Fruit fly (Drosophila melanogaster) whole organism, embryonic: ENCODE measurements around the gene CG43446.

Experiments
- Atf-2 ChIP-seq: fragments of 200-800 bp; sonication (Bioruptor generic); optimal IDR thresholded peaks from 2 replicates; lab custom pipeline; 2016; ENCODE audit warnings: missing biosample characterization, missing genetic modification characterization
- Blimp-1 ChIP-seq: fragments of 200-800 bp; sonication (Bioruptor generic); optimal IDR thresholded peaks from 3 replicates; lab custom pipeline; 2018; ENCODE audit warnings: missing biosample characterization, missing genetic modification characterization, mild to moderate bottlenecking, moderate library complexity, missing genetic modification reagents
- CG10147 ChIP-seq: fragments of 200-800 bp; sonication (Bioruptor generic); optimal IDR thresholded peaks from 2 replicates; lab custom pipeline; 2019; ENCODE audit warnings: missing biosample characterization, mild to moderate bottlenecking, missing genetic modification characterization, moderate library complexity
- CG10267 ChIP-seq: fragments of 200-800 bp; sonication (Bioruptor generic); optimal IDR thresholded peaks from 2 replicates; lab custom pipeline; 2018; ENCODE audit warnings: missing biosample characterization, mild to moderate bottlenecking, missing genetic modification characterization, moderate library complexity
- CG11504 ChIP-seq: fragments of 200-800 bp; sonication (Bioruptor generic); optimal IDR thresholded peaks from 3 replicates; lab custom pipeline; 2019; ENCODE audit warnings: missing biosample characterization, mild to moderate bottlenecking, missing genetic modification characterization, moderate library complexity
- CG11560 ChIP-seq: fragments of 200-800 bp; sonication (Bioruptor generic); IDR thresholded peaks from 3 replicates; pipeline ENCODE4 v1.3.6; 2022; ENCODE audit warnings: missing biosample characterization, missing genetic modification characterization
- CG12391 ChIP-seq: fragments of 200-800 bp; sonication (Bioruptor generic); optimal IDR thresholded peaks from 3 replicates; lab custom pipeline; 2018; ENCODE audit warnings: missing biosample characterization, mild to moderate bottlenecking, missing genetic modification characterization, moderate library complexity
- CG14014 ChIP-seq: fragments of 200-800 bp; sonication (Bioruptor generic); IDR thresholded peaks from 2 replicates; pipeline ENCODE4 v1.3.6; 2022; ENCODE audit warnings: missing biosample characterization, missing genetic modification characterization
- CG1529 ChIP-seq: fragments of 200-800 bp; sonication (Bioruptor generic); optimal IDR thresholded peaks from 3 replicates; lab custom pipeline; 2018; ENCODE audit warnings: missing biosample characterization, missing genetic modification characterization
- CG17385 ChIP-seq: fragments of 200-800 bp; sonication (Bioruptor generic); optimal IDR thresholded peaks from 3 replicates; lab custom pipeline; 2018; ENCODE audit warnings: missing biosample characterization, mild to moderate bottlenecking, missing genetic modification characterization
- CG18011 ChIP-seq: fragments of 200-800 bp; sonication (Bioruptor generic); optimal IDR thresholded peaks from 2 replicates; lab custom pipeline; 2017; ENCODE audit warnings: missing biosample characterization, missing genetic modification characterization, mild to moderate bottlenecking, moderate library complexity, missing genotype
- CG2116 ChIP-seq: fragments of 200-800 bp; sonication (Bioruptor generic); optimal IDR thresholded peaks from 3 replicates; lab custom pipeline; 2018; ENCODE audit warnings: missing biosample characterization, mild to moderate bottlenecking, missing genetic modification characterization
- CG31365 ChIP-seq: fragments of 200-800 bp; sonication (Bioruptor generic); optimal IDR thresholded peaks from 2 replicates; lab custom pipeline; 2018; ENCODE audit warnings: missing biosample characterization, mild to moderate bottlenecking, missing genetic modification characterization
- CG42726 ChIP-seq: fragments of 200-800 bp; sonication (Bioruptor generic); IDR thresholded peaks from 2 replicates; pipeline ENCODE4 v1.3.6; 2022; ENCODE audit warnings: missing biosample characterization, missing genetic modification characterization; ENCODE audit not compliant: partially characterized antibody
- CG4282 ChIP-seq: fragments of 200-800 bp; sonication (Bioruptor generic); optimal IDR thresholded peaks from 2 replicates; lab custom pipeline; 2016; ENCODE audit warnings: missing biosample characterization, missing genetic modification characterization
- CG5245 ChIP-seq: fragments of 200-800 bp; sonication (Bioruptor generic); optimal IDR thresholded peaks from 3 replicates; lab custom pipeline; 2016; ENCODE audit warnings: missing biosample characterization, missing genetic modification characterization
- CG6654 ChIP-seq: fragments of 200-800 bp; sonication (Bioruptor generic); optimal IDR thresholded peaks from 2 replicates; lab custom pipeline; 2017; ENCODE audit warnings: missing biosample characterization, mild to moderate bottlenecking, missing genetic modification characterization
- CG8290 ChIP-seq, 3 experiments: fragments of 200-800 bp; sonication (Bioruptor generic); optimal IDR thresholded peaks; 2 replicates each; lab custom pipeline; 2016 to 2019; ENCODE audit warnings: missing biosample characterization in 3 of 3, missing genetic modification characterization in 3 of 3, mild to moderate bottlenecking in 2 of 3, moderate library complexity in 1 of 3
- CkIIα-i1 ChIP-seq: fragments of 200-800 bp; sonication (Bioruptor generic); IDR thresholded peaks from 2 replicates; pipeline ENCODE4 v1.3.6; 2022; ENCODE audit warnings: missing biosample characterization, missing genetic modification characterization
- CoRest ChIP-seq: fragments of 200-800 bp; sonication (Bioruptor generic); optimal IDR thresholded peaks from 3 replicates; lab custom pipeline; 2018; ENCODE audit warnings: missing biosample characterization, mild to moderate bottlenecking, missing genetic modification characterization, moderate library complexity
- Dp ChIP-seq: fragments of 200-800 bp; sonication (Bioruptor generic); optimal IDR thresholded peaks from 2 replicates; lab custom pipeline; 2018; ENCODE audit warnings: missing biosample characterization, mild to moderate bottlenecking, missing genetic modification characterization, moderate library complexity
- Elba2 ChIP-seq: fragments of 200-800 bp; sonication (Bioruptor generic); optimal IDR thresholded peaks from 3 replicates; lab custom pipeline; 2016; ENCODE audit warnings: missing biosample characterization, missing genetic modification characterization
- H2.0 ChIP-seq: fragments of 200-800 bp; sonication (Bioruptor generic); IDR thresholded peaks from 2 replicates; pipeline ENCODE4 v1.3.6; 2022; ENCODE audit warnings: missing biosample characterization, missing genetic modification characterization
- HHEX ChIP-seq: fragments of 200-800 bp; sonication (Bioruptor generic); optimal IDR thresholded peaks from 3 replicates; lab custom pipeline; 2017; ENCODE audit warnings: missing biosample characterization, mild to moderate bottlenecking, missing genetic modification characterization, missing genetic modification reagents
- Max ChIP-seq: fragments of 200-800 bp; sonication (Bioruptor generic); optimal IDR thresholded peaks from 2 replicates; lab custom pipeline; 2016; ENCODE audit warnings: missing biosample characterization, mild to moderate bottlenecking, missing genetic modification characterization
- Meics ChIP-seq: fragments of 200-800 bp; sonication (Bioruptor generic); optimal IDR thresholded peaks from 2 replicates; lab custom pipeline; 2017; ENCODE audit warnings: missing biosample characterization, mild to moderate bottlenecking, missing genetic modification characterization
- Sox100B ChIP-seq: fragments of 200-800 bp; sonication (Bioruptor generic); optimal IDR thresholded peaks from 3 replicates; lab custom pipeline; 2018; ENCODE audit warnings: missing biosample characterization, mild to moderate bottlenecking, missing genetic modification characterization
- Vsx1 ChIP-seq: fragments of 200-800 bp; sonication (Bioruptor generic); optimal IDR thresholded peaks from 2 replicates; lab custom pipeline; 2017; ENCODE audit warnings: missing biosample characterization, mild to moderate bottlenecking, missing genetic modification characterization, missing genetic modification reagents
- bbx ChIP-seq: fragments of 200-800 bp; sonication (Bioruptor generic); IDR thresholded peaks from 2 replicates; pipeline ENCODE4 v1.3.6; 2022; ENCODE audit warnings: missing biosample characterization, missing genetic modification characterization; ENCODE audit not compliant: partially characterized antibody
- dmrt11E ChIP-seq: fragments of 200-800 bp; sonication (Bioruptor generic); optimal IDR thresholded peaks from 3 replicates; lab custom pipeline; 2018; ENCODE audit warnings: missing biosample characterization, mild to moderate bottlenecking, missing genetic modification characterization, moderate library complexity
- dmrt99B ChIP-seq: fragments of 200-800 bp; sonication (Bioruptor generic); optimal IDR thresholded peaks from 2 replicates; lab custom pipeline; 2018; ENCODE audit warnings: missing biosample characterization, mild to moderate bottlenecking, missing genetic modification characterization, moderate library complexity
- exex ChIP-seq: fragments of 200-800 bp; sonication (Bioruptor generic); optimal IDR thresholded peaks from 4 replicates; lab custom pipeline; 2018; ENCODE audit warnings: missing biosample characterization, mild to moderate bottlenecking, missing genetic modification characterization, moderate library complexity
- gcm ChIP-seq: fragments of 200-800 bp; sonication (Bioruptor generic); optimal IDR thresholded peaks from 2 replicates; lab custom pipeline; 2019; ENCODE audit warnings: missing biosample characterization, mild to moderate bottlenecking, missing genetic modification characterization, moderate library complexity
- hb ChIP-seq: fragments of 200-800 bp; sonication (Bioruptor generic); IDR thresholded peaks from 3 replicates; pipeline ENCODE4 v1.3.6; 2022; ENCODE audit warnings: missing biosample characterization, missing genetic modification characterization; ENCODE audit not compliant: partially characterized antibody
- knrl ChIP-seq: fragments of 200-800 bp; sonication (Bioruptor generic); IDR thresholded peaks from 3 replicates; pipeline ENCODE4 v1.3.6; 2022; ENCODE audit warnings: missing biosample characterization, missing genetic modification characterization; ENCODE audit not compliant: partially characterized antibody
- maf-S ChIP-seq: fragments of 200-800 bp; sonication (Bioruptor generic); optimal IDR thresholded peaks from 2 replicates; lab custom pipeline; 2016; ENCODE audit warnings: missing biosample characterization, missing genetic modification characterization
- nmo ChIP-seq: fragments of 200-800 bp; sonication (Bioruptor generic); optimal IDR thresholded peaks from 2 replicates; lab custom pipeline; 2018; ENCODE audit warnings: missing biosample characterization, mild to moderate bottlenecking, missing genetic modification characterization, moderate library complexity
- otp ChIP-seq: fragments of 200-800 bp; sonication (Bioruptor generic); IDR thresholded peaks from 3 replicates; pipeline ENCODE4, ENCODE4 v1.3.6; 2022; ENCODE audit warnings: missing biosample characterization, missing genetic modification characterization
- phol ChIP-seq: fragments of 200-800 bp; sonication (Bioruptor generic); optimal IDR thresholded peaks from 3 replicates; lab custom pipeline; 2018; ENCODE audit warnings: missing biosample characterization, mild to moderate bottlenecking, missing genetic modification characterization, moderate library complexity
- pum ChIP-seq: fragments of 200-800 bp; sonication (Bioruptor generic); optimal IDR thresholded peaks from 2 replicates; lab custom pipeline; 2016; ENCODE audit warnings: missing biosample characterization, missing genetic modification characterization
- rib ChIP-seq: fragments of 200-800 bp; sonication (Bioruptor generic); IDR thresholded peaks from 2 replicates; pipeline ENCODE4 v1.3.6; 2022; ENCODE audit warnings: missing biosample characterization, missing genetic modification characterization
- ro ChIP-seq: fragments of 200-800 bp; sonication (Bioruptor generic); IDR thresholded peaks from 2 replicates; pipeline ENCODE4 v1.3.6; 2022; ENCODE audit warnings: missing biosample characterization, missing genetic modification characterization
- scrt ChIP-seq: fragments of 200-800 bp; sonication (Bioruptor generic); optimal IDR thresholded peaks from 2 replicates; lab custom pipeline; 2018; ENCODE audit warnings: missing biosample characterization, mild to moderate bottlenecking, missing genetic modification characterization, moderate library complexity
- sens ChIP-seq: fragments of 200-800 bp; sonication (Bioruptor generic); peaks from one replicate; lab custom pipeline; 2016; ENCODE audit warnings: missing biosample characterization, missing genetic modification characterization
- slp2 ChIP-seq: fragments of 200-800 bp; sonication (Bioruptor generic); optimal IDR thresholded peaks from 2 replicates; lab custom pipeline; 2016; ENCODE audit warnings: missing biosample characterization, missing genetic modification characterization
- ssp ChIP-seq: fragments of 200-800 bp; sonication (Bioruptor generic); IDR thresholded peaks from 2 replicates; pipeline ENCODE4 v1.3.6; 2022; ENCODE audit warnings: missing biosample characterization, missing genetic modification characterization
- vvl ChIP-seq: fragments of 200-800 bp; sonication (Bioruptor generic); IDR thresholded peaks from 2 replicates; pipeline ENCODE4 v1.3.6; 2022; ENCODE audit warnings: missing biosample characterization, missing genetic modification characterization

The CG43446 gene

dm6 chr3R:20949749-20950676 lies 37.7 kb downstream of the CG43446 start (continued):
- no peak for TF ChIP-seq CkIIα-i1 (GFP tag; lab: Robert Waterston, UW)
- TF ChIP-seq CG14014 (GFP tag; lab: Robert Waterston, UW) = no peak
- TF ChIP-seq ro (GFP tag; lab: Robert Waterston, UW) = no peak
- TF ChIP-seq rib (GFP tag; lab: Robert Waterston, UW) = no peak
- TF ChIP-seq CG42726 = no peak
- peak; percentile 63 for TF ChIP-seq Sox100B (GFP tag; lab: Kevin White, UChicago)
- peak; percentile 25 for TF ChIP-seq dmrt11E (tag; lab: Kevin White, UChicago)
- no peak for TF ChIP-seq CG1529 (GFP tag; lab: Kevin White, UChicago)
- peak; percentile 45 for TF ChIP-seq CG17385 (GFP tag; lab: Kevin White, UChicago)
- TF ChIP-seq hb (GFP tag; lab: Robert Waterston, UW) = no peak
- TF ChIP-seq CG11560 = no peak
- TF ChIP-seq vvl (GFP tag; lab: Robert Waterston, UW) = 0 out of 2 replicates have a peak, but pooled peaks have one; percentile 9
- TF ChIP-seq phol = peak; percentile 49
- TF ChIP-seq Elba2 (GFP tag; lab: Kevin White, UChicago) = no peak
- no peak for TF ChIP-seq Blimp-1 (GFP tag; lab: Kevin White, UChicago)
- no peak for TF ChIP-seq slp2 (GFP tag; lab: Kevin White, UChicago)
- TF ChIP-seq maf-S (GFP tag; lab: Kevin White, UChicago) = no peak
- TF ChIP-seq exex = no peak
- TF ChIP-seq sens (GFP tag; lab: Kevin White, UChicago) = peak; percentile 75
- peak; percentile 32 for TF ChIP-seq nmo (GFP tag; lab: Kevin White, UChicago)
- TF ChIP-seq CoRest (tag; lab: Kevin White, UChicago) = peak; percentile 47
- no peak for TF ChIP-seq Atf-2 (GFP tag; lab: Kevin White, UChicago)
- no peak for TF ChIP-seq ssp
- TF ChIP-seq Vsx1 (GFP tag; lab: Kevin White, UChicago) = no peak
- no peak for TF ChIP-seq CG6654 (GFP tag; lab: Kevin White, UChicago)
- peak; percentile 12 for TF ChIP-seq CG2116 (GFP tag; lab: Kevin White, UChicago)
- TF ChIP-seq HHEX (GFP tag; lab: Kevin White, UChicago) = no peak
- TF ChIP-seq CG18011 (GFP tag; lab: Kevin White, UChicago) = no peak
- no peak for TF ChIP-seq pum
- TF ChIP-seq Dp (GFP tag; lab: Kevin White, UChicago) = no peak
- no peak for TF ChIP-seq Max (GFP tag; lab: Kevin White, UChicago)
- TF ChIP-seq H2.0 (GFP tag; lab: Robert Waterston, UW) = no peak
- TF ChIP-seq CG12391 (tag; lab: Kevin White, UChicago) = peak; percentile 59
- TF ChIP-seq CG10147 (GFP tag; lab: Kevin White, UChicago) = no peak
- no peak for TF ChIP-seq scrt (GFP tag; lab: Kevin White, UChicago)
- TF ChIP-seq dmrt99B (tag; lab: Kevin White, UChicago) = peak; percentile 60
- TF ChIP-seq CG10267 (tag; lab: Kevin White, UChicago) = peak; percentile 35
- TF ChIP-seq CG4282 (GFP tag; lab: Kevin White, UChicago) = peak; percentile 53
- peak; percentile 29; the same call in 1 of the 2 replicates for TF ChIP-seq bbx (GFP tag; lab: Robert Waterston, UW)
- TF ChIP-seq CG8290 (GFP tag; optimal IDR thresholded peaks at IDR 0.05; lab: Kevin White, UChicago) = peak; percentile 62
- peak in 1 of 2 experiments; percentile 74 for TF ChIP-seq CG8290 (tag; optimal IDR thresholded peaks at IDR 0.05; lab: Kevin White, UChicago)
- TF ChIP-seq Meics (GFP tag; lab: Kevin White, UChicago) = peak; percentile 70
- TF ChIP-seq CG31365 = no peak
- TF ChIP-seq CG5245 (GFP tag; lab: Kevin White, UChicago) = no peak
- peak; percentile 67 for TF ChIP-seq CG11504 (tag; lab: Kevin White, UChicago)
- TF ChIP-seq gcm (GFP tag; lab: Kevin White, UChicago) = peak; percentile 32
- TF ChIP-seq otp = no peak
- no peak for TF ChIP-seq knrl
